Worm (Caenorhabditis elegans): ENCODE measurements around the gene ZK1290.10.
A peak's percentile ranks its signal among the peaks of the same experiment; 100 is the strongest.

The ZK1290.10 gene

ce11 chrII:7570305-7570704 lies 16.6 kb upstream of the ZK1290.10 start, which contains the start of gene F35D2.3:
Gene F35D2.3, plus strand, starts transcription at chrII:7570605.
- no peak for TF ChIP-seq M03D4.4 (tag; optimal IDR thresholded peaks at IDR 0.05)
- no peak for TF ChIP-seq blmp-1 (tag; optimal IDR thresholded peaks at IDR 0.05)
- no peak for TF ChIP-seq ceh-39 (tag; optimal IDR thresholded peaks at IDR 0.05)
- TF ChIP-seq ceh-43 (GFP tag; optimal IDR thresholded peaks at IDR 0.05): no peak
- no peak for TF ChIP-seq lin-32 (GFP tag; optimal IDR thresholded peaks at IDR 0.05)
- no peak for TF ChIP-seq ztf-11 (tag; optimal IDR thresholded peaks at IDR 0.05)
- no peak for TF ChIP-seq nhr-28 (tag; optimal IDR thresholded peaks at IDR 0.05)
- no peak for TF ChIP-seq sptf-1 (tag; optimal IDR thresholded peaks at IDR 0.05)
- TF ChIP-seq mab-5 (tag; optimal IDR thresholded peaks at IDR 0.05): no peak
- TF ChIP-seq cnd-1 (tag; optimal IDR thresholded peaks at IDR 0.05): no peak
- TF ChIP-seq ces-1 (GFP tag; optimal IDR thresholded peaks at IDR 0.05): no peak
- TF ChIP-seq zip-8 (tag; optimal IDR thresholded peaks at IDR 0.05): no peak
- no peak for TF ChIP-seq unc-120 (tag; optimal IDR thresholded peaks at IDR 0.05; ENCODE audit: poor library complexity, severe bottlenecking)
- TF ChIP-seq lin-13 (tag; optimal IDR thresholded peaks at IDR 0.05): no peak
- no peak for TF ChIP-seq nhr-237 (tag; optimal IDR thresholded peaks at IDR 0.05)
- TF ChIP-seq pha-4 (tag; optimal IDR thresholded peaks at IDR 0.05): no peak
- TF ChIP-seq ceh-83 (GFP tag; optimal IDR thresholded peaks at IDR 0.05): no peak

DNA sequence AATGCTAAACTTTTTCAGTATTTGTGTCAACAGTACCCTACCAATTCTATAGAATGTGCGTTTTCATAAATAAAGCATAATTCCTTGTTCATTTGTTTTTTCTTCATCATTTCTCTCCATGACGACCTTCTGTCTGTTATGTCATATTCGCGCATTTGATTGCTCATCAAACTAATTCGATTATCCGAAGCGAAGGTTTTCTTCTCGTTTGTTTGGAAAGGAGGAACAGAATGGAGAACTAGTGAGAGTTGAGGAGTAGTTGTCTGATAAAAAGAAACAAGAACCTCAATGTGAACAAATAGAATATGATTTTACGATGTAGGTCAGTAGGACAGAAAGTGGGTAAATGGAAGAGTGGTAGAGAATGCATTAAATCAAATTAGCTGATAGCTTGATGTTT lies 8.9 kb upstream of the ZK1290.10 start:
- TF ChIP-seq snpc-4 (tag; optimal IDR thresholded peaks at IDR 0.05): no peak
- no peak for TF ChIP-seq nhr-76 (tag; optimal IDR thresholded peaks at IDR 0.05)
- TF ChIP-seq ces-1 (GFP tag; optimal IDR thresholded peaks at IDR 0.05): peak; percentile 40

DNA sequence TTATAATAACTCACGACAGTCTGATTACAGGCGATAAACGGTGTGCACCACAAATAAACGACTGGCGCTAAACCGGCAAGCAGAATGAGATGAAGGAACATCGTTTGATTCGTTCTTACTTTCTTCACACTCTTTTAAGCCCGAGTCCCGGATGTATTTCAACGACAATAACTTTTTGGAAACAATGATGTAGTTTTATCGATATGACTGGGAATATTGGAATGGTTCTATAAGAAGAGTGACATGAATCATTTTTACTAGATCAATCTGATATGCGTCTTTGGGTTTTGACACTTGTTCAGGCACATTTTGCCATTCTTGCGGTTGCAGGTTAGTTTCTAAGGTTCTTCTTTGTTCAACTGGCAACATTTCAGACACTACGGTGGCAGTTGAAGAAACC lies 7.8 kb upstream of the ZK1290.10 start, which contains the start of the genes ZK1290.11 and ZK1290.1:
Gene ZK1290.11 (minus strand): TSS at position 101 of the 400 bp plus-strand sequence.
Gene ZK1290.1 (plus strand): TSS at position 271 of the 400 bp plus-strand sequence.
- no peak for TF ChIP-seq flh-1 (GFP tag; optimal IDR thresholded peaks at IDR 0.05)
- no peak for TF ChIP-seq ham-2 (GFP tag; optimal IDR thresholded peaks at IDR 0.05)
- no peak for TF ChIP-seq mls-2 (tag; optimal IDR thresholded peaks at IDR 0.05)
- TF ChIP-seq snpc-4 (tag; optimal IDR thresholded peaks at IDR 0.05): no peak
- TF ChIP-seq nhr-76 (tag; optimal IDR thresholded peaks at IDR 0.05): no peak
- no peak for TF ChIP-seq sem-2 (GFP tag; optimal IDR thresholded peaks at IDR 0.05)
- no peak for TF ChIP-seq nhr-2 (tag; optimal IDR thresholded peaks at IDR 0.05)
- TF ChIP-seq unc-62 (GFP tag; optimal IDR thresholded peaks at IDR 0.05): no peak
- TF ChIP-seq unc-120 (tag; optimal IDR thresholded peaks at IDR 0.05; ENCODE audit: poor library complexity, severe bottlenecking): no peak
- TF ChIP-seq nhr-28 (tag; optimal IDR thresholded peaks at IDR 0.05): no peak

ce11 chrII:7560844-7561243 lies 7.1 kb upstream of the ZK1290.10 start:
- no peak for TF ChIP-seq sptf-1 (tag; optimal IDR thresholded peaks at IDR 0.05)
- TF ChIP-seq ceh-39 (tag; optimal IDR thresholded peaks at IDR 0.05): no peak
- no peak for TF ChIP-seq pha-4 (tag; optimal IDR thresholded peaks at IDR 0.05)
- TF ChIP-seq blmp-1 (tag; optimal IDR thresholded peaks at IDR 0.05): no peak
- TF ChIP-seq mls-2 (tag; optimal IDR thresholded peaks at IDR 0.05): no peak
- no peak for TF ChIP-seq flh-1 (GFP tag; optimal IDR thresholded peaks at IDR 0.05)
- TF ChIP-seq lin-13 (tag; optimal IDR thresholded peaks at IDR 0.05): no peak
- no peak for TF ChIP-seq nhr-76 (tag; optimal IDR thresholded peaks at IDR 0.05)
- no peak for TF ChIP-seq snpc-4 (tag; optimal IDR thresholded peaks at IDR 0.05)
- no peak for TF ChIP-seq ceh-83 (GFP tag; optimal IDR thresholded peaks at IDR 0.05)
- no peak for TF ChIP-seq M03D4.4 (tag; optimal IDR thresholded peaks at IDR 0.05)
- TF ChIP-seq ceh-43 (GFP tag; optimal IDR thresholded peaks at IDR 0.05): no peak
- TF ChIP-seq unc-39 (tag; optimal IDR thresholded peaks at IDR 0.05): no peak
- TF ChIP-seq cnd-1 (tag; optimal IDR thresholded peaks at IDR 0.05): no peak
- TF ChIP-seq zip-8 (tag; optimal IDR thresholded peaks at IDR 0.05): no peak
- TF ChIP-seq elt-1 (tag; optimal IDR thresholded peaks at IDR 0.05; ENCODE audit: borderline replicate concordance, insufficient read depth): no peak

DNA sequence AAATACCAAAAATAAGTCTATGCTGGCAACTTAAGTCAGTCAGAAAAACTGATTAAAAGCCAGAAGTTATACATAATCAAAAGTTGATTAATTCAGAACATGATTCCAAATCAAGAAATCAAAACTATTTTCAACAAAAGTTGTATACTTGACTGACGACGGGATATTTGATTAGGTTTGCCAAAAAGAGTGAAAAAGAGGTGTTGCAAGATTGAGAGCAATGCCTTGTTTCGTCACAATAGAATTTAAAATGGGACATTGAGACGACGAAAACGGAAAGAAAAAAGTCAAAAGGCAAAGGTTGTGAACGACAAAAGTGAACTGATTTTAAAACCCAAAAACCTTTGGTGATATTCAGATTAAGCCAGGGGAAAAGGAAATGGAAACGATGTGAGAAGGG lies 5.2 kb upstream of the ZK1290.10 start:
- TF ChIP-seq pha-4 (tag; optimal IDR thresholded peaks at IDR 0.05): no peak

DNA sequence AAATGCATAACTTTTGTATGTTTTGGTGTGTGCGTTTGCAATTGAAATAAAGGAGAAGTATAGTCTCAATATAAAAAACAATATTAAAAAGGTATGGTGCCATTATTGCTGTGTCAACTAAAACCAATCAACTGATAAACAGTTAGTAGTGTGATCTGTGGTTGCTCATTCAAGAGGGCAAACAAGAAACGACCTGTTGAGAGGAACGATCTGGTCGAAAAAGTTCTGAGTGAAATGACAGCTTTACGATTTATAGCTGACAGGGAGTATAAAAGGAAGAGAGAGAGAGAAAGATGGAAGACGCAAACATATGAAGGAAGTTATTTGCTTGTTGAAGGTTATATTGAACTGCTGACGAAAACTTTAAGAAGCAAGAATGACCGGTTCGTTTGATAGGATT lies 4.3 kb upstream of the ZK1290.10 start:
- TF ChIP-seq elt-3 (tag; optimal IDR thresholded peaks at IDR 0.05): no peak
- no peak for TF ChIP-seq zip-8 (tag; optimal IDR thresholded peaks at IDR 0.05)
- no peak for TF ChIP-seq M03D4.4 (tag; optimal IDR thresholded peaks at IDR 0.05)
- no peak for TF ChIP-seq mep-1 (tag; optimal IDR thresholded peaks at IDR 0.05)
- TF ChIP-seq lsy-2 (tag; optimal IDR thresholded peaks at IDR 0.05): no peak
- no peak for TF ChIP-seq ham-2 (GFP tag; optimal IDR thresholded peaks at IDR 0.05)
- TF ChIP-seq nhr-2 (tag; optimal IDR thresholded peaks at IDR 0.05): no peak
- TF ChIP-seq mls-2 (tag; optimal IDR thresholded peaks at IDR 0.05): no peak
- no peak for TF ChIP-seq flh-1 (GFP tag; optimal IDR thresholded peaks at IDR 0.05)
- TF ChIP-seq nhr-237 (tag; optimal IDR thresholded peaks at IDR 0.05): no peak
- TF ChIP-seq ces-1 (GFP tag; optimal IDR thresholded peaks at IDR 0.05): no peak
- TF ChIP-seq nhr-28 (tag; optimal IDR thresholded peaks at IDR 0.05): no peak
- TF ChIP-seq ceh-83 (GFP tag; optimal IDR thresholded peaks at IDR 0.05): no peak
- no peak for TF ChIP-seq tbx-8 (GFP tag; optimal IDR thresholded peaks at IDR 0.05)
- no peak for TF ChIP-seq mab-5 (tag; optimal IDR thresholded peaks at IDR 0.05)
- TF ChIP-seq ztf-11 (tag; optimal IDR thresholded peaks at IDR 0.05): no peak
- TF ChIP-seq nhr-76 (tag; optimal IDR thresholded peaks at IDR 0.05): no peak
- no peak for TF ChIP-seq drap-1 (GFP tag; optimal IDR thresholded peaks at IDR 0.05)

All from whole organism, mixed stage, embryonic.